Fruit fly (Drosophila melanogaster): ENCODE results near the gene CG11342.

dm6 chr3L:4406653-4407257 is 39.5 kb upstream of the CG11342 start, which contains the start of gene TP53INP:
- TF ChIP-seq CG33017 (tag; optimal IDR thresholded peaks at IDR 0.05) (peak; percentile 65), Crg-1 (GFP tag; optimal IDR thresholded peaks at IDR 0.05) (peak; percentile 53), CG7101 (tag; optimal IDR thresholded peaks at IDR 0.05) (peak; percentile 65), bab1 (GFP tag; optimal IDR thresholded peaks at IDR 0.05) (peak; percentile 52), tj (GFP tag; optimal IDR thresholded peaks at IDR 0.05) (peak; percentile 45), pad (GFP tag; optimal IDR thresholded peaks at IDR 0.05) (peak; percentile 62), toe (GFP tag; optimal IDR thresholded peaks at IDR 0.05) (peak; percentile 46)
